Worm (Caenorhabditis elegans) whole organism, L4 larva: ENCODE data around the gene mdh-1.

Experiments used
- F10B5.3 ChIP-seq: sonication (generic microtip); optimal IDR thresholded peaks from 2 replicates; lab custom pipeline; 2016; ENCODE audit warnings: mild to moderate bottlenecking, missing genetic modification characterization, missing compliant biosample characterization
- Y5F2A.4 ChIP-seq: fragments of 200-800 bp; sonication (Bioruptor generic); optimal IDR thresholded peaks from 2 replicates; lab custom pipeline; 2018; ENCODE audit warnings: mild to moderate bottlenecking, missing genetic modification characterization, missing compliant biosample characterization
- aha-1 ChIP-seq: fragments of 150-350 bp; peaks from one replicate; lab custom pipeline; 2014; ENCODE audit warnings: missing biosample characterization, missing genetic modification characterization
- attf-4 ChIP-seq: sonication (generic microtip); optimal IDR thresholded peaks from 3 replicates; lab custom pipeline; 2017; ENCODE audit warnings: missing biosample characterization, missing genetic modification characterization
- ceh-62 ChIP-seq: sonication (generic microtip); optimal IDR thresholded peaks from 2 replicates; lab custom pipeline; 2017; ENCODE audit warnings: missing biosample characterization, missing genetic modification characterization
- ceh-82 ChIP-seq: sonication (generic microtip); optimal IDR thresholded peaks from 2 replicates; lab custom pipeline; 2017; ENCODE audit warnings: missing biosample characterization, missing genetic modification characterization
- ces-1 ChIP-seq: fragments of 150-350 bp; sonication (generic microtip); optimal IDR thresholded peaks from 4 replicates; lab custom pipeline; 2014; ENCODE audit warnings: missing biosample characterization, missing genetic modification reagents, missing genetic modification characterization
- daf-16 ChIP-seq, 3 experiments: sonication (generic microtip); optimal IDR thresholded peaks; 2 replicates each; lab custom pipeline; 2016 to 2017; ENCODE audit warnings: missing genetic modification characterization in 3 of 3, missing genetic modification reagents in 3 of 3, mild to moderate bottlenecking in 2 of 3, missing compliant biosample characterization in 2 of 3, missing biosample characterization in 1 of 3, moderate library complexity in 1 of 3
- daf-19 ChIP-seq: fragments of 200-800 bp; sonication (Bioruptor generic); conservative IDR thresholded peaks from 2 replicates; pipeline ENCODE4 v1.3.6; 2022; ENCODE audit warnings: missing genetic modification characterization, missing compliant biosample characterization
- dmd-6 ChIP-seq: fragments of 200-800 bp; sonication (Bioruptor generic); IDR thresholded peaks from 2 replicates; pipeline ENCODE4 v1.3.6; 2022; ENCODE audit warnings: missing genetic modification reagents, missing genetic modification characterization, missing compliant biosample characterization
- dmd-9 ChIP-seq: fragments of 200-800 bp; sonication (Bioruptor generic); IDR thresholded peaks from 2 replicates; pipeline ENCODE4 v1.3.6; 2022; ENCODE audit warnings: missing genetic modification reagents, missing genetic modification characterization, missing compliant biosample characterization
- dve-1 ChIP-seq: sonication (generic microtip); optimal IDR thresholded peaks from 2 replicates; lab custom pipeline; 2017; ENCODE audit warnings: antibody characterized with exemption, mild to moderate bottlenecking, missing genetic modification characterization, missing compliant biosample characterization; ENCODE audit not compliant: insufficient read depth
- egl-43 ChIP-seq: fragments of 200-800 bp; sonication (Bioruptor generic); IDR thresholded peaks from 2 replicates; pipeline ENCODE4 v1.3.6; 2022; ENCODE audit warnings: missing genetic modification reagents, missing genetic modification characterization, missing compliant biosample characterization
- hlh-11 ChIP-seq: fragments of 200-800 bp; sonication (Bioruptor generic); optimal IDR thresholded peaks from 2 replicates; lab custom pipeline; 2018; ENCODE audit warnings: mild to moderate bottlenecking, missing genetic modification characterization, missing compliant biosample characterization
- hlh-30 ChIP-seq: sonication (generic microtip); optimal IDR thresholded peaks from 2 replicates; lab custom pipeline; 2017; ENCODE audit warnings: antibody characterized with exemption, mild to moderate bottlenecking, missing genetic modification characterization, missing compliant biosample characterization; ENCODE audit not compliant: insufficient read depth
- lim-7 ChIP-seq: fragments of 200-800 bp; sonication (Bioruptor generic); IDR thresholded peaks from 2 replicates; pipeline ENCODE4 v1.3.6; 2022; ENCODE audit warnings: missing genetic modification characterization, missing compliant biosample characterization
- lin-39 ChIP-seq: fragments of 150-350 bp; optimal IDR thresholded peaks from 2 replicates; lab custom pipeline; 2014; ENCODE audit warnings: missing biosample characterization, missing genetic modification reagents, missing genetic modification characterization
- mdl-1 ChIP-seq, 2 experiments: fragments of 150-350 bp in 1 of 2; sonication (generic microtip) in 1 of 2; optimal IDR thresholded peaks; 2 replicates each; lab custom pipeline; 2014 to 2017; ENCODE audit warnings: missing biosample characterization in 2 of 2, missing genetic modification characterization in 2 of 2
- mep-1 ChIP-seq: fragments of 150-350 bp; sonication (generic microtip); optimal IDR thresholded peaks from 3 replicates; lab custom pipeline; 2014; ENCODE audit warnings: missing biosample characterization, missing genetic modification characterization
- mes-2 ChIP-seq: sonication (generic microtip); optimal IDR thresholded peaks from 2 replicates; lab custom pipeline; 2016; ENCODE audit warnings: missing genotype, mild to moderate bottlenecking, missing genetic modification characterization, missing compliant biosample characterization; ENCODE audit not compliant: poor library complexity, severe bottlenecking
- mxl-3 ChIP-seq: fragments of 200-800 bp; sonication (Bioruptor generic); optimal IDR thresholded peaks from 2 replicates; lab custom pipeline; 2018; ENCODE audit warnings: mild to moderate bottlenecking, missing genetic modification characterization, missing compliant biosample characterization
- nhr-102 ChIP-seq: sonication (generic microtip); optimal IDR thresholded peaks from 2 replicates; lab custom pipeline; 2016; ENCODE audit warnings: mild to moderate bottlenecking, missing genetic modification characterization, moderate library complexity, missing compliant biosample characterization
- nhr-25 ChIP-seq: sonication (generic microtip); optimal IDR thresholded peaks from 2 replicates; lab custom pipeline; 2017; ENCODE audit warnings: missing genetic modification characterization, mild to moderate bottlenecking, missing compliant biosample characterization, antibody characterized with exemption, moderate library complexity, borderline replicate concordance; ENCODE audit not compliant: insufficient read depth
- nhr-28 ChIP-seq: fragments of 150-350 bp; optimal IDR thresholded peaks from 2 replicates; lab custom pipeline; 2014; ENCODE audit warnings: missing biosample characterization, missing genetic modification characterization
- nhr-76 ChIP-seq: fragments of 150-350 bp; optimal IDR thresholded peaks from 2 replicates; lab custom pipeline; 2014; ENCODE audit warnings: missing biosample characterization, missing genetic modification characterization
- pqm-1 ChIP-seq: sonication (generic microtip); optimal IDR thresholded peaks from 2 replicates; lab custom pipeline; 2017; ENCODE audit warnings: missing biosample characterization, missing genetic modification characterization
- saeg-2 ChIP-seq: fragments of 200-800 bp; sonication (Bioruptor generic); IDR thresholded peaks from 2 replicates; pipeline ENCODE4 v1.3.6; 2022; ENCODE audit warnings: missing genetic modification reagents, missing genetic modification characterization, missing compliant biosample characterization
- unc-62 ChIP-seq, 3 experiments: fragments of 150-350 bp in 1 of 3; sonication (generic microtip); optimal IDR thresholded peaks in 2 of 3; peaks in 1 of 3; 1 replicate in 1 of 3; 2 replicates in 2 of 3; lab custom pipeline; 2014 to 2017; ENCODE audit warnings: missing biosample characterization in 3 of 3, missing genetic modification characterization in 3 of 3, missing genetic modification reagents in 3 of 3, missing genotype in 1 of 3
- zfp-2 ChIP-seq: sonication (generic microtip); optimal IDR thresholded peaks from 2 replicates; lab custom pipeline; 2016; ENCODE audit warnings: mild to moderate bottlenecking, missing genetic modification characterization, missing compliant biosample characterization
- zip-2 ChIP-seq: fragments of 150-350 bp; optimal IDR thresholded peaks from 2 replicates; lab custom pipeline; 2014; ENCODE audit warnings: missing biosample characterization, missing genetic modification characterization

mdh-1 gene

DNA sequence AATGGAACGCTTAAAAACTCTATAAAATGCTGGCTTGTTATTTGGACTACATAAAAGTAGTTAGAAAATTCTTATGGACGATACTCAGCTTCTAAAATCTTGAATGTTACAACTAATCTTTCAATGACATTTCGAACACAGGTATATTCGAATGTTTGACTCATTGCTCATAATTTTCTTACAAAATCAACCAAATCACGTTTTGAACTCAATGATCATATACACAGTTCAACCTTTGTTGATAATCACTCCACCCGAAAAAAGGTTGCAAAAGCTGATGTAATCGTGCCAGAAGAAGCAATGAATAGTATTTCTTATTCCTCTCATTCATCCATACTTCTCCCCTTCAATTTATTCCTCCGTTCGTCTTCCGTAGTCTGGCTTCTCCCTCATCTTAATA, 32.8 kb upstream of the mdh-1 start, which contains the start of gene K04A8.20:
TSS of gene K04A8.20 (plus strand) at position 301 of the 400 bp plus-strand sequence.
- TF ChIP-seq dve-1 (peak; percentile 2), mxl-3 (GFP tag; lab: Kevin White, UChicago) (no peak)

DNA sequence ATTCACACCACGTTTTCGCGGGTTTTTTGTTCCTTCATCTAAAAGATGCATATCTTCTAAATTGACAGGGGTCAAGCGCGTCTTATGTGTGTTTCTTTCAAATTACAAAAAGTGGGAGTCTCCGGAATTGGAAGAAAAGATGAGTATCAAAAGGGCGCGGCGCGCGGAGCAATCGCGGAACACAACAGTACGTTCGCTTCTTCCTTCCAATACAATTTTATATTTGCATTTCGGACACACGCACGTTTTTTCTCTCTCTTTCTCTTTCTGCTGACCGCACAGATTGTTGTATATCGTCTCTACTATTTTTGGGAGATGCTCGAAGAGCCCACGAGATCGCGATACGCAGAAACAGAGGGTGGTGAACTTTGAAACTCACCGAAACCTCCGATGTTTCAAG, 32.0 kb upstream of the mdh-1 start:
- TF ChIP-seq aha-1 (tag; lab: Kevin White, UChicago): peak; percentile 37
- TF ChIP-seq attf-4 (tag; lab: Kevin White, UChicago): no peak
- TF ChIP-seq mdl-1 (tag; optimal IDR thresholded peaks at IDR 0.05; lab: Kevin White, UChicago): peak in 1 of 2 experiments; percentile 8
- peak in 1 of 2 experiments; percentile 95 for TF ChIP-seq unc-62 (GFP tag; optimal IDR thresholded peaks at IDR 0.05 in 1 of 2; lab: Kevin White, UChicago)
- TF ChIP-seq unc-62 (tag; optimal IDR thresholded peaks at IDR 0.05; lab: Kevin White, UChicago): no peak
- TF ChIP-seq dmd-9 (GFP tag; lab: Robert Waterston, UW): no peak
- peak; percentile 22 for TF ChIP-seq dve-1
- TF ChIP-seq, all 104 proteins: peak for 4

DNA sequence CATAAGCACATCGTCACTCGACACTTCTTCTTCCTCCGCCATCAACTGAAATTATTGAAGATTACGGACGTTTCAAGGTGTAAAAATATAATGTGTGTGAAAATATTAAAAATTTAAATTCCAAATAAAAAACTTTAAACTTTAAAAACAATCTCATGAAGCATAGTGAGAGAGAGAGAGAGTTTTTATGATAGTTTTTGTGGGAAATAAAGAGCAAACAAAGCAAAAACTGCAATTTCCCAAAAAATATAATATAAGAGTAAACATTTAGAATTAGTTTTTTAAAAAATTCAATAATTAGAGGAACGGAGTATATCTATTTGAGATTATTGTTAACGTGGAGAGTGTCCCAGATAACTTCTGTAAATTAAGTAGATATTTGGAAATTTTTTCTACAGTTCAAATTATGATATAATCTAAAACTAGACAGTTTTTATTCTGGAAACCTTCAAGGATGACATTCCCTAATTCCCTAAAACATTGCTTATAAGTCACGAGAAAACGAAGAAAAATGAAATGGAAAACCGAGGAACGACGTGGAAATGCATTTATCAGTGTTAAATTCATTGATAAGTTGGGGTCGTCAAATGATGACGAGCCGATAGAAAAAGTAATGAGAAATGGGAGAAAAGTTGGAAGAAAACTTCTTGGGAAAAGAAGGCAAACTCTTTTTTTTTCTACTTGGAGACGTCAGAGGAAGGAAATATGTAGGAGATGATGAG, 30.3 kb upstream of the mdh-1 start, which contains the start of gene dre-1:
TSS of gene dre-1 (minus strand) at position 51 of the 722 bp plus-strand sequence.
- TF ChIP-seq pqm-1 (tag; lab: Kevin White, UChicago) (peak; percentile 37), Y5F2A.4 (GFP tag; lab: Kevin White, UChicago) (no peak), daf-16 (GFP tag; optimal IDR thresholded peaks at IDR 0.05; lab: Kevin White, UChicago) (no peak), daf-16 (tag; optimal IDR thresholded peaks at IDR 0.05; lab: Kevin White, UChicago) (peak; percentile 26), ces-1 (no peak), hlh-30 (tag; lab: Kevin White, UChicago) (peak; percentile 11), unc-62 (GFP tag; optimal IDR thresholded peaks at IDR 0.05 in 1 of 2; lab: Kevin White, UChicago) (no peak), unc-62 (tag; optimal IDR thresholded peaks at IDR 0.05; lab: Kevin White, UChicago) (no peak), mes-2 (tag; lab: Kevin White, UChicago) (no peak), hlh-11 (tag; lab: Kevin White, UChicago) (peak; percentile 14), nhr-28 (tag; lab: Kevin White, UChicago) (peak; percentile 45), ceh-82 (no peak), aha-1 (tag; lab: Kevin White, UChicago) (peak; percentile 71), daf-19 (GFP tag; lab: Robert Waterston, UW) (no peak), lim-7 (GFP tag; lab: Robert Waterston, UW) (no peak), dmd-6 (0 out of 2 replicates have a peak, but pooled peaks have one; percentile 18), ceh-62 (tag; lab: Kevin White, UChicago) (no peak), nhr-76 (tag; lab: Kevin White, UChicago) (no peak), F10B5.3 (no peak), nhr-102 (no peak), zip-2 (tag; lab: Kevin White, UChicago) (no peak), saeg-2 (GFP tag; lab: Robert Waterston, UW) (no peak), dve-1 (peak; percentile 62)

- TF ChIP-seq zfp-2 (tag; lab: Kevin White, UChicago) (no peak), unc-62 (GFP tag; optimal IDR thresholded peaks at IDR 0.05 in 1 of 2; lab: Kevin White, UChicago) (peak in 1 of 2 experiments; percentile 78), unc-62 (tag; optimal IDR thresholded peaks at IDR 0.05; lab: Kevin White, UChicago) (no peak), nhr-76 (tag; lab: Kevin White, UChicago) (no peak), egl-43 (GFP tag; lab: Robert Waterston, UW) (no peak), nhr-25 (tag; lab: Kevin White, UChicago) (peak; percentile 33), mxl-3 (GFP tag; lab: Kevin White, UChicago) (peak; percentile 57), lin-39 (tag; lab: Kevin White, UChicago) (no peak), mep-1 (tag; lab: Kevin White, UChicago) (no peak), saeg-2 (GFP tag; lab: Robert Waterston, UW) (no peak), hlh-30 (tag; lab: Kevin White, UChicago) (peak; percentile 51)
These were observed 28.7 kb upstream of the mdh-1 start for ce11 chrV:6544999-6545398.
